Fruit fly (Drosophila melanogaster) whole organism: ENCODE measurements around the gene PolD1.

Experiments
- CG8478 ChIP-seq: fragments of >200 bp; optimal IDR thresholded peaks from 2 replicates; lab custom pipeline; 2018; ENCODE audit warnings: inconsistent platforms
- Dll ChIP-seq: fragments of >200 bp; optimal IDR thresholded peaks from 2 replicates; lab custom pipeline; 2017
- usp ChIP-seq: fragments of >200 bp; optimal IDR thresholded peaks from 2 replicates; lab custom pipeline; 2017; ENCODE audit warnings: missing biosample characterization, missing genetic modification characterization, mixed read lengths

- TF ChIP-seq usp (GFP tag; lab: Kevin White, UChicago) (no peak), CG8478 (lab: Kevin White, UChicago) (no peak), Dll (no peak)
Observed at dm6 chr3L:16010176-16010575, 22.6 kb upstream of the PolD1 start.
